Worm (Caenorhabditis elegans) whole organism, L3 larva: ENCODE measurements around the gene T16A1.4.

ENCODE experiments used
- R02D3.7 ChIP-seq: fragments of 150-350 bp; optimal IDR thresholded peaks from 2 replicates; lab custom pipeline; 2014; ENCODE audit warnings: missing biosample characterization, missing genetic modification characterization
- ama-1 ChIP-seq: fragments of 150-350 bp; optimal IDR thresholded peaks from 2 replicates; lab custom pipeline; 2018
- elt-3 ChIP-seq, 3 experiments: fragments of 150-350 bp in 1 of 3; sonication (generic microtip) in 2 of 3; optimal IDR thresholded peaks; 2 replicates in 2 of 3; 4 replicates in 1 of 3; lab custom pipeline; 2014 to 2017; ENCODE audit warnings: missing biosample characterization in 3 of 3, missing genetic modification characterization in 3 of 3
- fos-1 ChIP-seq: fragments of 150-350 bp; optimal IDR thresholded peaks from 2 replicates; lab custom pipeline; 2014; ENCODE audit warnings: missing biosample characterization, missing genetic modification characterization
- lin-39 ChIP-seq: fragments of 150-350 bp; optimal IDR thresholded peaks from 2 replicates; lab custom pipeline; 2018; ENCODE audit warnings: missing biosample characterization, missing genetic modification reagents, missing genetic modification characterization
- mml-1 ChIP-seq: fragments of 150-350 bp; sonication (generic microtip); optimal IDR thresholded peaks from 3 replicates; lab custom pipeline; 2014; ENCODE audit warnings: missing biosample characterization, missing genetic modification characterization
- nhr-12 ChIP-seq: fragments of 150-350 bp; optimal IDR thresholded peaks from 2 replicates; lab custom pipeline; 2014; ENCODE audit warnings: missing biosample characterization, missing genetic modification characterization
- nhr-28 ChIP-seq: fragments of 150-350 bp; optimal IDR thresholded peaks from 2 replicates; lab custom pipeline; 2014; ENCODE audit warnings: missing biosample characterization, missing genetic modification characterization
- snpc-4 ChIP-seq: fragments of 150-350 bp; optimal IDR thresholded peaks from 2 replicates; lab custom pipeline; 2014; ENCODE audit warnings: missing biosample characterization, missing genetic modification characterization
- unc-39 ChIP-seq: sonication (generic microtip); optimal IDR thresholded peaks from 4 replicates; lab custom pipeline; 2017; ENCODE audit warnings: missing biosample characterization, missing genetic modification characterization
- ztf-4 ChIP-seq: fragments of 150-350 bp; optimal IDR thresholded peaks from 2 replicates; lab custom pipeline; 2014; ENCODE audit warnings: missing biosample characterization, missing genetic modification characterization

- TF ChIP-seq R02D3.7 (tag; lab: Kevin White, UChicago) (no peak), lin-39 (tag; lab: Kevin White, UChicago) (no peak), ama-1 (lab: Kevin White, UChicago) (no peak), elt-3 (tag; optimal IDR thresholded peaks at IDR 0.05; lab: Kevin White, UChicago) (no peak), snpc-4 (tag; lab: Kevin White, UChicago) (no peak), unc-39 (tag; lab: Kevin White, UChicago) (no peak), mml-1 (tag; lab: Kevin White, UChicago) (no peak), nhr-12 (tag; lab: Kevin White, UChicago) (no peak), ztf-4 (tag; lab: Kevin White, UChicago) (no peak), fos-1 (tag; lab: Kevin White, UChicago) (no peak), nhr-28 (tag; lab: Kevin White, UChicago) (no peak)
Observed at ce11 chrII:2108295-2108694, 26.9 kb downstream of the T16A1.4 start, which contains the start of gene R52.4.
